Comparison of ENCODE assay signal across 1 fruit fly cellular context in genomic region chr2L:20780768-20781167, dm6.
A peak's percentile ranks its signal among the peaks of the same experiment; 100 is the strongest.
TF ChIP-seq lines count a peak whose summit lies in the region.

No protein-coding gene starts in this region.

TF ChIP-seq in whole organism, embryonic, 481 proteins besides CTCF, POLR2A, EP300 and RAD21 (continued from another document and continues in another):
- peak; percentile 69 for TF ChIP-seq nau (GFP tag; optimal IDR thresholded peaks at IDR 0.05; lab: Kevin White, UChicago)
- 0 out of 2 replicates have a peak, but pooled peaks have one; percentile 11 for TF ChIP-seq CG17612 (GFP tag; IDR thresholded peaks at IDR 0.05; lab: Robert Waterston, UW)
- peak; percentile 31 for TF ChIP-seq p53 (GFP tag; optimal IDR thresholded peaks at IDR 0.05; lab: Kevin White, UChicago)
- peak in 1 of 2 experiments; percentile 13 for TF ChIP-seq crp (GFP tag; optimal IDR thresholded peaks at IDR 0.05; lab: Kevin White, UChicago)
- TF ChIP-seq hbn (GFP tag; IDR thresholded peaks at IDR 0.05; lab: Robert Waterston, UW; ENCODE audit: partially characterized antibody): no peak
- TF ChIP-seq CG10274 (GFP tag; optimal IDR thresholded peaks at IDR 0.05; lab: Kevin White, UChicago): peak; percentile 77
- TF ChIP-seq cad (GFP tag; optimal IDR thresholded peaks at IDR 0.05; lab: Kevin White, UChicago): no peak
- peak; percentile 28 for TF ChIP-seq Oli (tag; optimal IDR thresholded peaks at IDR 0.05; lab: Kevin White, UChicago)
- peak; percentile 81 for TF ChIP-seq CG10543 (GFP tag; optimal IDR thresholded peaks at IDR 0.05; lab: Kevin White, UChicago)
- peak; percentile 57 for TF ChIP-seq CG15269 (tag; optimal IDR thresholded peaks at IDR 0.05; lab: Kevin White, UChicago)
- peak; percentile 62 for TF ChIP-seq Sox102F (GFP tag; optimal IDR thresholded peaks at IDR 0.05; lab: Kevin White, UChicago)
- peak; percentile 40 for TF ChIP-seq CG30431 (GFP tag; optimal IDR thresholded peaks at IDR 0.05; lab: Kevin White, UChicago)
- peak; percentile 86 for TF ChIP-seq lab (GFP tag; optimal IDR thresholded peaks at IDR 0.05; lab: Kevin White, UChicago)
- TF ChIP-seq CG11398 (GFP tag; optimal IDR thresholded peaks at IDR 0.05; lab: Kevin White, UChicago): peak; percentile 75
- TF ChIP-seq CG18011 (GFP tag; optimal IDR thresholded peaks at IDR 0.05; lab: Kevin White, UChicago): peak; percentile 4
- peak; percentile 59 for TF ChIP-seq bab2 (GFP tag; optimal IDR thresholded peaks at IDR 0.05; lab: Kevin White, UChicago)
- TF ChIP-seq tll (GFP tag; optimal IDR thresholded peaks at IDR 0.05; lab: Kevin White, UChicago): peak in 1 of 2 experiments; percentile 88
- no peak for TF ChIP-seq CG32767 (GFP tag; IDR thresholded peaks at IDR 0.05; lab: Robert Waterston, UW)
- TF ChIP-seq CG31224 (GFP tag; IDR thresholded peaks at IDR 0.05; lab: Robert Waterston, UW): no peak
- TF ChIP-seq Sry-β (GFP tag; optimal IDR thresholded peaks at IDR 0.05; lab: Kevin White, UChicago): peak; percentile 13
- no peak for TF ChIP-seq br (optimal IDR thresholded peaks at IDR 0.05; lab: Kevin White, UChicago)
- TF ChIP-seq nerfin-2 (GFP tag; IDR thresholded peaks at IDR 0.05; lab: Robert Waterston, UW; ENCODE audit: partially characterized antibody): no peak
- TF ChIP-seq org-1 (GFP tag; optimal IDR thresholded peaks at IDR 0.05; lab: Kevin White, UChicago): peak; percentile 80
- TF ChIP-seq D (optimal IDR thresholded peaks at IDR 0.05; lab: Kevin White, UChicago): no peak
- TF ChIP-seq D (GFP tag; optimal IDR thresholded peaks at IDR 0.05; lab: Kevin White, UChicago): peak; percentile 61
- peak; percentile 77 for TF ChIP-seq CG18619 (GFP tag; optimal IDR thresholded peaks at IDR 0.05; lab: Kevin White, UChicago)
- TF ChIP-seq az2 (GFP tag; optimal IDR thresholded peaks at IDR 0.05; lab: Kevin White, UChicago): peak; percentile 16
- TF ChIP-seq Dip3 (GFP tag; optimal IDR thresholded peaks at IDR 0.05; lab: Kevin White, UChicago): peak; percentile 11
- no peak for TF ChIP-seq CG10462 (GFP tag; optimal IDR thresholded peaks at IDR 0.05; lab: Kevin White, UChicago)
- no peak for TF ChIP-seq CG32772 (GFP tag; IDR thresholded peaks at IDR 0.05; lab: Robert Waterston, UW)
- no peak for TF ChIP-seq klu (GFP tag; IDR thresholded peaks at IDR 0.05; lab: Robert Waterston, UW)
- no peak for TF ChIP-seq CG11247 (GFP tag; IDR thresholded peaks at IDR 0.05; lab: Robert Waterston, UW)
- TF ChIP-seq CG3407 (GFP tag; optimal IDR thresholded peaks at IDR 0.05; lab: Kevin White, UChicago): peak; percentile 78
- TF ChIP-seq Fer3 (tag; optimal IDR thresholded peaks at IDR 0.05; lab: Kevin White, UChicago): peak; percentile 57
- peak; percentile 9 for TF ChIP-seq CG9817 (tag; optimal IDR thresholded peaks at IDR 0.05; lab: Kevin White, UChicago)
- TF ChIP-seq Elba2 (GFP tag; optimal IDR thresholded peaks at IDR 0.05; lab: Kevin White, UChicago): no peak
- no peak for TF ChIP-seq corto (GFP tag; optimal IDR thresholded peaks at IDR 0.05; lab: Kevin White, UChicago)
- peak; percentile 86 for TF ChIP-seq CG15479 (GFP tag; optimal IDR thresholded peaks at IDR 0.05; lab: Kevin White, UChicago)
- no peak for TF ChIP-seq GATAe (GFP tag; conservative IDR thresholded peaks at IDR 0.05; lab: Robert Waterston, UW)
- TF ChIP-seq CG10366 (GFP tag; IDR thresholded peaks at IDR 0.05; lab: Robert Waterston, UW): peak; percentile 34; the same call in 1 of the 2 replicates
- TF ChIP-seq CG2202 (tag; optimal IDR thresholded peaks at IDR 0.05; lab: Kevin White, UChicago): peak; percentile 67
- TF ChIP-seq Antp (GFP tag; optimal IDR thresholded peaks at IDR 0.05; lab: Kevin White, UChicago): peak; percentile 48
- no peak for TF ChIP-seq CG15073 (GFP tag; optimal IDR thresholded peaks at IDR 0.05; lab: Kevin White, UChicago)
- peak; percentile 20; the same call in 1 of the 2 replicates for TF ChIP-seq MBD-R2 (GFP tag; IDR thresholded peaks at IDR 0.05; lab: Robert Waterston, UW)
- no peak for TF ChIP-seq rib (GFP tag; IDR thresholded peaks at IDR 0.05; lab: Robert Waterston, UW)
- TF ChIP-seq Sin3A (optimal IDR thresholded peaks at IDR 0.05; lab: Kevin White, UChicago): no peak
- TF ChIP-seq ham (GFP tag; IDR thresholded peaks at IDR 0.05; lab: Robert Waterston, UW): peak; percentile 24; the same call in 1 of the 2 replicates
- no peak for TF ChIP-seq dan (GFP tag; IDR thresholded peaks at IDR 0.05; lab: Robert Waterston, UW)
- TF ChIP-seq CG7745 (tag; optimal IDR thresholded peaks at IDR 0.05; lab: Kevin White, UChicago): peak; percentile 16
- TF ChIP-seq CG17328 (GFP tag; IDR thresholded peaks at IDR 0.05; lab: Robert Waterston, UW): peak; percentile 59
- peak; percentile 9; the same call in 1 of the 3 replicates for TF ChIP-seq row (GFP tag; IDR thresholded peaks at IDR 0.05; lab: Robert Waterston, UW)
- TF ChIP-seq dpn (GFP tag; optimal IDR thresholded peaks at IDR 0.05; lab: Kevin White, UChicago): peak; percentile 7 to 46
- TF ChIP-seq Six4 (GFP tag; optimal IDR thresholded peaks at IDR 0.05; lab: Kevin White, UChicago): peak; percentile 29
- TF ChIP-seq jigr1 (GFP tag; IDR thresholded peaks at IDR 0.05; lab: Robert Waterston, UW): no peak
- peak; percentile 74; the same call in 2 of the 3 replicates for TF ChIP-seq otp (GFP tag; IDR thresholded peaks at IDR 0.05; lab: Robert Waterston, UW)
- peak; percentile 95 for TF ChIP-seq fd102C (GFP tag; optimal IDR thresholded peaks at IDR 0.05; lab: Kevin White, UChicago)
- TF ChIP-seq Asciz (GFP tag; optimal IDR thresholded peaks at IDR 0.05; lab: Kevin White, UChicago): peak; percentile 61
- peak; percentile 52 for TF ChIP-seq CG12659 (GFP tag; optimal IDR thresholded peaks at IDR 0.05; lab: Kevin White, UChicago)
- TF ChIP-seq abd-A (tag; optimal IDR thresholded peaks at IDR 0.05; lab: Kevin White, UChicago): peak; percentile 28
- peak; percentile 62 for TF ChIP-seq gsb-n (tag; optimal IDR thresholded peaks at IDR 0.05; lab: Kevin White, UChicago)
- TF ChIP-seq kay (GFP tag; optimal IDR thresholded peaks at IDR 0.05; lab: Kevin White, UChicago): no peak
- no peak for TF ChIP-seq chn (GFP tag; optimal IDR thresholded peaks at IDR 0.05; lab: Kevin White, UChicago)
- TF ChIP-seq fd3F (GFP tag; optimal IDR thresholded peaks at IDR 0.05; lab: Kevin White, UChicago): peak; percentile 56
- TF ChIP-seq sima (GFP tag; optimal IDR thresholded peaks at IDR 0.05; lab: Kevin White, UChicago): no peak
- peak; percentile 63 for TF ChIP-seq CG33557 (GFP tag; optimal IDR thresholded peaks at IDR 0.05; lab: Kevin White, UChicago)
- TF ChIP-seq CG6813 (GFP tag; optimal IDR thresholded peaks at IDR 0.05; lab: Kevin White, UChicago): peak; percentile 88
- TF ChIP-seq Dbx (GFP tag; IDR thresholded peaks at IDR 0.05; lab: Robert Waterston, UW): peak; percentile 11; the same call in 1 of the 3 replicates
- no peak for TF ChIP-seq h (optimal IDR thresholded peaks at IDR 0.05; lab: Kevin White, UChicago)
- TF ChIP-seq odd (GFP tag; optimal IDR thresholded peaks at IDR 0.05; lab: Kevin White, UChicago): peak; percentile 72
- no peak for TF ChIP-seq amos (GFP tag; IDR thresholded peaks at IDR 0.05; lab: Robert Waterston, UW; ENCODE audit: partially characterized antibody)
- TF ChIP-seq NfI (GFP tag; optimal IDR thresholded peaks at IDR 0.05; lab: Kevin White, UChicago): peak; percentile 35
- TF ChIP-seq CG13424 (tag; optimal IDR thresholded peaks at IDR 0.05; lab: Kevin White, UChicago): peak; percentile 58
- peak; percentile 71 for TF ChIP-seq btn (GFP tag; optimal IDR thresholded peaks at IDR 0.05; lab: Kevin White, UChicago)
- no peak for TF ChIP-seq HLH4C (GFP tag; IDR thresholded peaks at IDR 0.05; lab: Robert Waterston, UW; ENCODE audit: partially characterized antibody)
- peak; percentile 14 for TF ChIP-seq lbe (GFP tag; optimal IDR thresholded peaks at IDR 0.05; lab: Kevin White, UChicago)
- TF ChIP-seq zfh2 (GFP tag; optimal IDR thresholded peaks at IDR 0.05; lab: Kevin White, UChicago): no peak
- peak; percentile 52 for TF ChIP-seq CG11504 (tag; optimal IDR thresholded peaks at IDR 0.05; lab: Kevin White, UChicago)
- no peak for TF ChIP-seq CG3065 (GFP tag; optimal IDR thresholded peaks at IDR 0.05; lab: Kevin White, UChicago)
- TF ChIP-seq gem (tag; optimal IDR thresholded peaks at IDR 0.05; lab: Kevin White, UChicago): peak; percentile 71
- TF ChIP-seq Xbp1 (GFP tag; optimal IDR thresholded peaks at IDR 0.05; lab: Kevin White, UChicago): no peak
- no peak for TF ChIP-seq CG7963 (GFP tag; IDR thresholded peaks at IDR 0.05; lab: Robert Waterston, UW; ENCODE audit: partially characterized antibody)
- TF ChIP-seq HHEX (GFP tag; optimal IDR thresholded peaks at IDR 0.05; lab: Kevin White, UChicago): peak; percentile 71
- no peak for TF ChIP-seq cato (GFP tag; optimal IDR thresholded peaks at IDR 0.05; lab: Kevin White, UChicago; ENCODE audit: borderline replicate concordance)
- TF ChIP-seq vfl (GFP tag; optimal IDR thresholded peaks at IDR 0.05; lab: Kevin White, UChicago): no peak
- no peak for TF ChIP-seq ab (GFP tag; optimal IDR thresholded peaks at IDR 0.05; lab: Kevin White, UChicago)
- peak; percentile 47 for TF ChIP-seq sd (tag; optimal IDR thresholded peaks at IDR 0.05; lab: Kevin White, UChicago)
- peak; percentile 62 for TF ChIP-seq CG1529 (GFP tag; optimal IDR thresholded peaks at IDR 0.05; lab: Kevin White, UChicago)
- no peak for TF ChIP-seq Tbp (GFP tag; optimal IDR thresholded peaks at IDR 0.05; lab: Kevin White, UChicago)
- TF ChIP-seq CoRest (tag; optimal IDR thresholded peaks at IDR 0.05; lab: Kevin White, UChicago): peak; percentile 36
- TF ChIP-seq peb (GFP tag; IDR thresholded peaks at IDR 0.05; lab: Robert Waterston, UW): 0 out of 2 replicates have a peak, but pooled peaks have one; percentile 28
- TF ChIP-seq Camta (GFP tag; optimal IDR thresholded peaks at IDR 0.05; lab: Kevin White, UChicago): peak; percentile 30
- TF ChIP-seq CG4854 (GFP tag; optimal IDR thresholded peaks at IDR 0.05; lab: Kevin White, UChicago): peak; percentile 59
- peak; percentile 53; the same call in 1 of the 2 replicates for TF ChIP-seq sob (GFP tag; IDR thresholded peaks at IDR 0.05; lab: Robert Waterston, UW)
- TF ChIP-seq CG9727 (GFP tag; optimal IDR thresholded peaks at IDR 0.05; lab: Kevin White, UChicago): peak; percentile 87
- peak; percentile 40 for TF ChIP-seq oc (tag; optimal IDR thresholded peaks at IDR 0.05; lab: Kevin White, UChicago)
- TF ChIP-seq CG5180 (GFP tag; optimal IDR thresholded peaks at IDR 0.05; lab: Kevin White, UChicago): peak; percentile 46
- peak; percentile 16 for TF ChIP-seq CG10267 (tag; optimal IDR thresholded peaks at IDR 0.05; lab: Kevin White, UChicago)
- no peak for TF ChIP-seq Bgb (GFP tag; IDR thresholded peaks at IDR 0.05; lab: Robert Waterston, UW; ENCODE audit: partially characterized antibody)
- peak; percentile 0 for TF ChIP-seq phol (tag; optimal IDR thresholded peaks at IDR 0.05; lab: Kevin White, UChicago)
- peak; percentile 13 for TF ChIP-seq CG8281 (tag; optimal IDR thresholded peaks at IDR 0.05; lab: Kevin White, UChicago)
- no peak for TF ChIP-seq Spps (tag; optimal IDR thresholded peaks at IDR 0.05; lab: Kevin White, UChicago)
- TF ChIP-seq CG7556 (GFP tag; optimal IDR thresholded peaks at IDR 0.05; lab: Kevin White, UChicago): peak; percentile 67
- TF ChIP-seq CG12219 (GFP tag; optimal IDR thresholded peaks at IDR 0.05; lab: Kevin White, UChicago): peak; percentile 51
- no peak for TF ChIP-seq pros (GFP tag; optimal IDR thresholded peaks at IDR 0.05; lab: Kevin White, UChicago)
- peak; percentile 27; the same call in 1 of the 2 replicates for TF ChIP-seq danr (GFP tag; IDR thresholded peaks at IDR 0.05; lab: Robert Waterston, UW)
- peak; percentile 56 for TF ChIP-seq CG14710 (tag; optimal IDR thresholded peaks at IDR 0.05; lab: Kevin White, UChicago)
- peak; percentile 71 for TF ChIP-seq CG15514 (GFP tag; optimal IDR thresholded peaks at IDR 0.05; lab: Kevin White, UChicago)
- no peak for TF ChIP-seq hth (optimal IDR thresholded peaks at IDR 0.05; lab: Kevin White, UChicago)
- TF ChIP-seq CG10209 (GFP tag; optimal IDR thresholded peaks at IDR 0.05; lab: Kevin White, UChicago): peak; percentile 81
- peak; percentile 12 for TF ChIP-seq repo (GFP tag; optimal IDR thresholded peaks at IDR 0.05; lab: Kevin White, UChicago)
- TF ChIP-seq CG18599 (GFP tag; optimal IDR thresholded peaks at IDR 0.05; lab: Kevin White, UChicago): peak; percentile 87
- peak; percentile 70 for TF ChIP-seq CG3281 (GFP tag; optimal IDR thresholded peaks at IDR 0.05; lab: Kevin White, UChicago)
- TF ChIP-seq stc (GFP tag; IDR thresholded peaks at IDR 0.05; lab: Robert Waterston, UW): peak; percentile 10; the same call in 1 of the 2 replicates
- TF ChIP-seq CG7987 (GFP tag; optimal IDR thresholded peaks at IDR 0.05; lab: Kevin White, UChicago): peak; percentile 91
- TF ChIP-seq trh (GFP tag; optimal IDR thresholded peaks at IDR 0.05; lab: Kevin White, UChicago): peak; percentile 7
- TF ChIP-seq CG3995 (GFP tag; optimal IDR thresholded peaks at IDR 0.05; lab: Kevin White, UChicago): no peak
- TF ChIP-seq Bdp1 (GFP tag; optimal IDR thresholded peaks at IDR 0.05; lab: Kevin White, UChicago): peak; percentile 30
- 0 out of 3 replicates have a peak, but pooled peaks have one; percentile 36 for TF ChIP-seq dysf (GFP tag; IDR thresholded peaks at IDR 0.05; lab: Robert Waterston, UW)
- peak; percentile 85 for TF ChIP-seq MTF-1 (GFP tag; optimal IDR thresholded peaks at IDR 0.05; lab: Kevin White, UChicago; ENCODE audit: borderline replicate concordance)
- TF ChIP-seq luna (GFP tag; optimal IDR thresholded peaks at IDR 0.05; lab: Kevin White, UChicago): no peak
- peak; percentile 15 for TF ChIP-seq slp2 (GFP tag; optimal IDR thresholded peaks at IDR 0.05; lab: Kevin White, UChicago)
- peak; percentile 87 for TF ChIP-seq ash1 (GFP tag; optimal IDR thresholded peaks at IDR 0.05; lab: Kevin White, UChicago)
- TF ChIP-seq CG12236 (GFP tag; optimal IDR thresholded peaks at IDR 0.05; lab: Kevin White, UChicago): peak; percentile 51
- peak; percentile 54 for TF ChIP-seq CG6654 (GFP tag; optimal IDR thresholded peaks at IDR 0.05; lab: Kevin White, UChicago)
- TF ChIP-seq chif (GFP tag; optimal IDR thresholded peaks at IDR 0.05; lab: Kevin White, UChicago): peak; percentile 14 to 49
- 0 out of 2 replicates have a peak, but pooled peaks have one; percentile 19 for TF ChIP-seq ap (GFP tag; IDR thresholded peaks at IDR 0.05; lab: Robert Waterston, UW)
- 0 out of 3 replicates have a peak, but pooled peaks have one; percentile 12 for TF ChIP-seq ase (GFP tag; IDR thresholded peaks at IDR 0.05; lab: Robert Waterston, UW)
- peak; percentile 39; the same call in 1 of the 2 replicates for TF ChIP-seq vvl (GFP tag; IDR thresholded peaks at IDR 0.05; lab: Robert Waterston, UW)
- TF ChIP-seq CG4328 (GFP tag; optimal IDR thresholded peaks at IDR 0.05; lab: Kevin White, UChicago): peak; percentile 44
